Fruit fly (Drosophila melanogaster): ENCODE measurements around the gene CG1233.

Gene CG1233

DNA sequence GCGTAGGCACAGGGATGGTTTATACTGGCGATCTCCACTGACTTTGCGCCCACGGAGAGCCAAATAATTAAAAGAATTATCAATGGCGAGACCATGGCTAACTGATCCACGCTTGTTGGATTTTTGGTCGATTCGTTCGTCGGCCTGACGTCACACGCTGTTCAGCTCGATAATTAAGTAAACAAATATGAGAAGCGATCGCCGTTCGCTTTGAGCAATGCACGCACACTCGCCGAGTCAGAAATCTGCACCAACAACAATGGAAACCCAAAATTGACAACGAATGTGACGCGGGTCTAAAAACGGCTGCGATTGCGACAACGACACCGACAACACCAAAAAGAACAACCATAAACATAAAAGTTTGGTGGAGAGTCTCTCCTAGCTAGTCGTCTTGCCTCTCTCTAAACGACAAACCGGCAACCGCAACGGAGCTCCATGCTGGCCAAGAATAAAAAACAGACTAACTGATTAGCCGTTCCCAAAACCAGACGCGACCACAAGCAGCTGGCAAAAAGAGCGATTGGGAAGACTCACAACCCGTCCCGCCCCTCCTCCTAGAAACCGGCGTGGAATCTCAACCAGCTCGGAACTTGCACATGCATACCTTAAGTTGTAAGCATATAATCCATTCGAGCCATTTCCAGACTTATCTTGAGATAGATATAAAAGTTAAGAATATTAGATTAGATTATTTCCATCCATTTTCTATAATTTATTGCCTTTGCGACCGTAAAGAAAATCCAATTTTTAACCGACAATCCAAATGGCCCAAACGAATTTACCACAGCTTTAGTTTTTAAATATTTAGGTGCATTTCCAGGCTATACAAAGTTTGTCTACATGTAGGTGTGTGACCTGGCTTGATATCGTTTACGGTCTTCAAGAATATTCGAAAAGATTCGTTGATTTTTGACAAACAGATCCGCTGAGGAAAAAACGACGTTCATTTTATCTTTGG, 29.1 kb upstream of the CG1233 start, which contains the start of gene mthl9:
Gene mthl9, minus strand, starts transcription at position 468 of the 961 bp plus-strand sequence.
- TF ChIP-seq ttk (optimal IDR thresholded peaks at IDR 0.05): no peak
- no peak for TF ChIP-seq Sin3A (optimal IDR thresholded peaks at IDR 0.05)
- no peak for TF ChIP-seq insv (optimal IDR thresholded peaks at IDR 0.05)
- no peak for TF ChIP-seq psq (optimal IDR thresholded peaks at IDR 0.05)
- TF ChIP-seq Myc (optimal IDR thresholded peaks at IDR 0.05): no peak
- TF ChIP-seq h (optimal IDR thresholded peaks at IDR 0.05): no peak

dm6 chr3L:337148-337547, 24.1 kb upstream of the CG1233 start:
- no peak for TF ChIP-seq ttk (optimal IDR thresholded peaks at IDR 0.05)

DNA sequence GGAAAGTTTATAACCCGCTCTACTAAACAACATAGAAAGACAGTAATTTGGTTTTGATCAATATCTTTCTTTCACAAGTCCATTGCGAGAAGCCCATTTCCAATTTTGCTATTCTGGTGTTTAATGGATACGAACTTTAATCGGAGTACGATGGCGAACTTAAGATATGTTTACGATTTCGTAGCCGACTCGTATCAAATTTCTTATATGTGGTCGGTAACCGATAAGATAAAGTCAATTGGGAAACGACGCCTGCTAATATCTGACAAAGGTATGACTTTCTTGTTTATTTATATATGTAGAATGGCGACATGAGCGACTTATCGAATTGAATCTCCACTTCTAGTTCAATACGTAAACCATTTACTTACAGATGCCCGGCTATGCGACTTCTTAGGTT, 23.2 kb upstream of the CG1233 start:
- no peak for TF ChIP-seq insv (optimal IDR thresholded peaks at IDR 0.05)
- TF ChIP-seq h (optimal IDR thresholded peaks at IDR 0.05): no peak
- no peak for TF ChIP-seq Myc (optimal IDR thresholded peaks at IDR 0.05)
- no peak for TF ChIP-seq Sin3A (optimal IDR thresholded peaks at IDR 0.05)
- no peak for TF ChIP-seq ttk (optimal IDR thresholded peaks at IDR 0.05)

dm6 chr3L:339072-339471, 22.2 kb upstream of the CG1233 start:
- no peak for TF ChIP-seq insv (optimal IDR thresholded peaks at IDR 0.05)
- TF ChIP-seq Myc (optimal IDR thresholded peaks at IDR 0.05): no peak
- TF ChIP-seq Sin3A (optimal IDR thresholded peaks at IDR 0.05): no peak
- TF ChIP-seq h (optimal IDR thresholded peaks at IDR 0.05): no peak
- TF ChIP-seq ttk (optimal IDR thresholded peaks at IDR 0.05): no peak
- no peak for TF ChIP-seq psq (optimal IDR thresholded peaks at IDR 0.05)

DNA sequence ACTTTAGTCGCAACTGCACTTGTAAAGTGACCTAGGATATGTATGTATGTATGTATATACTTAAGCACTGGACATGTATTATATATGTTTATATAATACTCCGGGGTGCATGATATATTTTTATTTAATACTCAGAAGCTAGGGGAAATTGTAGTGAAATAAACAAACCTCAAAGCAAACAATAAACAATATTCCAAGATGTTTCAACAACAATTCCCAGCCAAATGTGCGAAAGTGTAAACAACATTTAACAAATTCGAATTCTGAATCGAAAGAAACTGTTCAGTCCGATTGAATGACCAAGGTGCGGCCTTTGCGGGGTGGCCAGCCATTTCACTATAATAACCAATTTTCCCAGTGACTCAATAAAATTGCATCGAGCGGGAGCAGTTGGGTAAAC, 21.1 kb upstream of the CG1233 start:
- TF ChIP-seq ttk (optimal IDR thresholded peaks at IDR 0.05): no peak
- TF ChIP-seq psq (optimal IDR thresholded peaks at IDR 0.05): no peak
- TF ChIP-seq insv (optimal IDR thresholded peaks at IDR 0.05): no peak
- no peak for TF ChIP-seq Myc (optimal IDR thresholded peaks at IDR 0.05)
- TF ChIP-seq Sin3A (optimal IDR thresholded peaks at IDR 0.05): no peak
- no peak for TF ChIP-seq h (optimal IDR thresholded peaks at IDR 0.05)

dm6 chr3L:340569-340968, 20.7 kb upstream of the CG1233 start:
- no peak for TF ChIP-seq psq (optimal IDR thresholded peaks at IDR 0.05)
- no peak for TF ChIP-seq Myc (optimal IDR thresholded peaks at IDR 0.05)
- no peak for TF ChIP-seq insv (optimal IDR thresholded peaks at IDR 0.05)
- no peak for TF ChIP-seq h (optimal IDR thresholded peaks at IDR 0.05)
- TF ChIP-seq Sin3A (optimal IDR thresholded peaks at IDR 0.05): no peak
- TF ChIP-seq ttk (optimal IDR thresholded peaks at IDR 0.05): no peak

DNA sequence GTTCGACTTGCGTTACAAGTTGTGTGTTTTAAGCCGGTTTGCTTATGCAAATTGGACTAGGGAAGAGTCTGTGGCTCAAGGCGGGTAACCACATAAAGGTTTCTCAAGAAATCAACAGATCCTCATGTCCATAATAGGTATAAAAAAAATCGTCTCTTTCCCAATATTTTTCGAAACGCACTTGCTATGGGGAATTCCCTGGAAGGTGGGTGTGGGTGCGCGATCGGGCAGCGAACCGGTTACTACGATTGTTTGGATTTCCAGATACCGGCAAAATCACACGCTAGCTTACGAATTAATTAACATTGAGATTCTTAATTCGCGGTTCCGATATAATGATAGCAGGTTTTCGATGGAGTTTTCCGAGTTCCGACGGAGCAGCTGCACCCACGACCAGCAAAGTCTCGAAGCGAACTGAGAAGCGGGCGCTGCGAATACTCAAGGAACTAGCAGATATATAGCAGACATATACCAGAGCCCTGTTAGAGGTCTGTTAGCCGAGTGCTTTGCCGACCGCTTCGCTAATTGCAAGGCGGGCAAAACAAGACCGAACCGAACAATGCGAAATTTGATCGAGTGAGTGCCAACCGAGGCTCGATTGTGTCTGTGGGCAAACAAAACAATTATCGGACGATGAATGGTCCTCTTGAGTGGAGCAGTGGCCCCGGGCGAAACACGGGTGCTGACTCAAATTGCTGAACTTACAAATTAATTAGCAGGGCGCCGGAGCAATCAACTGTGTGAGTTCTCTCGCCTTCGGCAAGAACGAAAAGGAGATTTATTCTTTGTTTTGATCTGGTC, 20.0 kb upstream of the CG1233 start:
- TF ChIP-seq ttk (optimal IDR thresholded peaks at IDR 0.05): no peak
- no peak for TF ChIP-seq psq (optimal IDR thresholded peaks at IDR 0.05)
- TF ChIP-seq h (optimal IDR thresholded peaks at IDR 0.05): no peak
- TF ChIP-seq Myc (optimal IDR thresholded peaks at IDR 0.05): no peak
- TF ChIP-seq Sin3A (optimal IDR thresholded peaks at IDR 0.05): no peak
- no peak for TF ChIP-seq insv (optimal IDR thresholded peaks at IDR 0.05)

DNA sequence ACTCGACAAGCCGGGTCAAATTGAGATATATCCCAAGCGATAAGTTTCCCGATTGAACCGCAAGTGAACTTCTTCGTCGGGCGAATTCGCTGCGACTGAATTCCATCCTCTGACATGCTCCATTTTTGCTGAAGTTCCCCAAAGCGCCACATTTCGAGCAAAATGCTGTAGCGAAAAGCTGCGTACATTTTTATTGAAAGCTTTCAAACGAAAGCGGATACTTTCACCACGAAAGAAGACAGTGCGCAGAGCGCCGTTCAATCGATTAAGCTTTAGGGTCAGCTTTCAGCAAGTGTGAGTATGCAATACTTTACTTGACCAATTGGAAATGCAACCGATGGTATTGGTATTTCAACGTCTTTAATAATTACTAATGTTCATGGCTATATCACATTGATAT, 18.4 kb upstream of the CG1233 start, which contains the start of gene mthl10:
Gene mthl10, minus strand, starts transcription at position 77 of the 400 bp plus-strand sequence.
- TF ChIP-seq Myc (optimal IDR thresholded peaks at IDR 0.05): no peak
- TF ChIP-seq Sin3A (optimal IDR thresholded peaks at IDR 0.05): no peak
- no peak for TF ChIP-seq h (optimal IDR thresholded peaks at IDR 0.05)
- no peak for TF ChIP-seq psq (optimal IDR thresholded peaks at IDR 0.05)
- no peak for TF ChIP-seq insv (optimal IDR thresholded peaks at IDR 0.05)
- TF ChIP-seq ttk (optimal IDR thresholded peaks at IDR 0.05): no peak

DNA sequence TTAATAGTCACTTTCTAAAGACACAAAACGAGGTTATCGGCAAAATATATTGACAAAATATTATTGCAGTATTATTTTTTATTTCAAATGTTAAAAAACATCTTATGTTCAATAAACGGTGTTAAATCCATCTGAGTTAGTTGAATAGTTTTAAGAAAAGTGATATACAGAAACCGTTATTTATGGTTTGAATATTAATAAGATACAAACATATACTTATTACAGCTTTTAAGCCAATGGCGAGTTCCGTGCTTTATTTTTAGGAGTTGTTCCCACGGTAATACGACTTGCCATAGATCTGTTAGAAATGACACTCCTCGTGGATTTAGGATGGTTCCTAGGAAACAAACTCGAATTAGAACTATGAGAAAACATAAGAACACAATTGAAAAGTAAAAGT, 18.0 kb upstream of the CG1233 start:
- no peak for TF ChIP-seq Myc (optimal IDR thresholded peaks at IDR 0.05)
- TF ChIP-seq h (optimal IDR thresholded peaks at IDR 0.05): no peak
- TF ChIP-seq Sin3A (optimal IDR thresholded peaks at IDR 0.05): no peak
- no peak for TF ChIP-seq insv (optimal IDR thresholded peaks at IDR 0.05)
- TF ChIP-seq ttk (optimal IDR thresholded peaks at IDR 0.05): no peak
- TF ChIP-seq psq (optimal IDR thresholded peaks at IDR 0.05): no peak

- TF ChIP-seq ttk (optimal IDR thresholded peaks at IDR 0.05): no peak
- TF ChIP-seq Myc (optimal IDR thresholded peaks at IDR 0.05): no peak
- no peak for TF ChIP-seq Sin3A (optimal IDR thresholded peaks at IDR 0.05)
- TF ChIP-seq h (optimal IDR thresholded peaks at IDR 0.05): no peak
- TF ChIP-seq insv (optimal IDR thresholded peaks at IDR 0.05): no peak
- no peak for TF ChIP-seq psq (optimal IDR thresholded peaks at IDR 0.05)
These were observed 14.3 kb upstream of the CG1233 start, which contains the start of gene mth for dm6 chr3L:346656-347640. TSS of gene mth (minus strand) at chr3L:346957.

All from Kc167 (cell line).